Worm (Caenorhabditis elegans): ENCODE measurements around the gene nhr-261.
A peak's percentile ranks its signal among the peaks of the same experiment; 100 is the strongest.

- TF ChIP-seq Y48G9A.11 (GFP tag; IDR thresholded peaks at IDR 0.05) (no peak), pha-4 (GFP tag; IDR thresholded peaks at IDR 0.05) (no peak), pha-4 (tag; optimal IDR thresholded peaks at IDR 0.05) (no peak), egl-27 (tag; optimal IDR thresholded peaks at IDR 0.05) (no peak), nhr-11 (tag; optimal IDR thresholded peaks at IDR 0.05) (no peak), dve-1 (tag; optimal IDR thresholded peaks at IDR 0.05; ENCODE audit: insufficient read depth) (peak; percentile 49), nhr-76 (tag; optimal IDR thresholded peaks at IDR 0.05) (no peak), unc-130 (GFP tag; optimal IDR thresholded peaks at IDR 0.05) (no peak), zag-1 (tag; optimal IDR thresholded peaks at IDR 0.05) (no peak), daf-19 (GFP tag; conservative IDR thresholded peaks at IDR 0.05) (no peak), F10B5.3 (tag; optimal IDR thresholded peaks at IDR 0.05) (no peak), R02D3.7 (tag; optimal IDR thresholded peaks at IDR 0.05) (no peak)
Measured at ce11 chrII:3815445-3816208, 48.9 kb downstream of the nhr-261 start.
